Fruit fly (Drosophila melanogaster) whole organism, embryonic: Measurements from ENCODE around the gene CG4968.

Source experiments
- Adf1 ChIP-seq: fragments of 200-800 bp; sonication (Bioruptor generic); IDR thresholded peaks from 2 replicates; pipeline ENCODE4 v1.3.6; 2022; ENCODE audit warnings: missing biosample characterization, missing genetic modification characterization
- Asciz ChIP-seq: fragments of 200-800 bp; sonication (Bioruptor generic); optimal IDR thresholded peaks from 2 replicates; lab custom pipeline; 2017; ENCODE audit warnings: missing biosample characterization, mild to moderate bottlenecking, missing genetic modification characterization, missing genetic modification reagents
- CG10209 ChIP-seq: fragments of 200-800 bp; sonication (Bioruptor generic); optimal IDR thresholded peaks from 3 replicates; lab custom pipeline; 2017; ENCODE audit warnings: missing biosample characterization, mild to moderate bottlenecking, missing genetic modification characterization, missing genetic modification reagents
- CG10959 ChIP-seq: fragments of 200-800 bp; sonication (Bioruptor generic); IDR thresholded peaks from 2 replicates; pipeline ENCODE4 v1.3.6; 2022; ENCODE audit warnings: missing biosample characterization, missing genetic modification characterization
- CG11696 ChIP-seq: fragments of 200-800 bp; sonication (Bioruptor generic); IDR thresholded peaks from 2 replicates; pipeline ENCODE4 v1.3.6; 2022; ENCODE audit warnings: missing biosample characterization, missing genetic modification characterization
- CG12769 ChIP-seq: fragments of 200-800 bp; sonication (Bioruptor generic); optimal IDR thresholded peaks from 2 replicates; lab custom pipeline; 2019; ENCODE audit warnings: missing biosample characterization, mild to moderate bottlenecking, missing genetic modification characterization, moderate library complexity
- CG13424 ChIP-seq: fragments of 200-800 bp; sonication (Bioruptor generic); optimal IDR thresholded peaks from 2 replicates; lab custom pipeline; 2019; ENCODE audit warnings: missing biosample characterization, mild to moderate bottlenecking, missing genetic modification characterization, moderate library complexity
- CG13624 ChIP-seq: fragments of 200-800 bp; sonication (Bioruptor generic); optimal IDR thresholded peaks from 2 replicates; lab custom pipeline; 2016; ENCODE audit warnings: missing biosample characterization, missing genetic modification characterization
- CG1529 ChIP-seq: fragments of 200-800 bp; sonication (Bioruptor generic); optimal IDR thresholded peaks from 3 replicates; lab custom pipeline; 2018; ENCODE audit warnings: missing biosample characterization, missing genetic modification characterization
- CG17186 ChIP-seq: fragments of 200-800 bp; sonication (Bioruptor generic); optimal IDR thresholded peaks from 3 replicates; lab custom pipeline; 2017; ENCODE audit warnings: missing biosample characterization, missing genetic modification reagents, missing genetic modification characterization
- CG17385 ChIP-seq: fragments of 200-800 bp; sonication (Bioruptor generic); optimal IDR thresholded peaks from 3 replicates; lab custom pipeline; 2018; ENCODE audit warnings: missing biosample characterization, mild to moderate bottlenecking, missing genetic modification characterization
- CG18011 ChIP-seq: fragments of 200-800 bp; sonication (Bioruptor generic); optimal IDR thresholded peaks from 2 replicates; lab custom pipeline; 2017; ENCODE audit warnings: missing biosample characterization, missing genetic modification characterization, mild to moderate bottlenecking, moderate library complexity, missing genotype
- CG18764 ChIP-seq: fragments of 200-800 bp; sonication (Bioruptor generic); optimal IDR thresholded peaks from 3 replicates; lab custom pipeline; 2016; ENCODE audit warnings: missing biosample characterization, missing genetic modification characterization
- CG3726 ChIP-seq: fragments of 200-800 bp; sonication (Bioruptor generic); IDR thresholded peaks from 3 replicates; pipeline ENCODE4, ENCODE4 v1.3.6; 2022; ENCODE audit warnings: missing biosample characterization, missing genetic modification characterization
- CG4282 ChIP-seq: fragments of 200-800 bp; sonication (Bioruptor generic); optimal IDR thresholded peaks from 2 replicates; lab custom pipeline; 2016; ENCODE audit warnings: missing biosample characterization, missing genetic modification characterization
- CG43689 ChIP-seq: fragments of 200-800 bp; sonication (Bioruptor generic); IDR thresholded peaks from 2 replicates; pipeline ENCODE4 v1.3.6; 2022; ENCODE audit warnings: missing biosample characterization, missing genetic modification characterization
- CG7745 ChIP-seq: fragments of 200-800 bp; sonication (Bioruptor generic); optimal IDR thresholded peaks from 2 replicates; lab custom pipeline; 2018; ENCODE audit warnings: missing biosample characterization, mild to moderate bottlenecking, missing genetic modification characterization, moderate library complexity
- Camta ChIP-seq: fragments of 200-800 bp; sonication (Bioruptor generic); optimal IDR thresholded peaks from 2 replicates; lab custom pipeline; 2016; ENCODE audit warnings: missing biosample characterization, missing genetic modification characterization
- CkIIα-i1 ChIP-seq: fragments of 200-800 bp; sonication (Bioruptor generic); IDR thresholded peaks from 2 replicates; pipeline ENCODE4 v1.3.6; 2022; ENCODE audit warnings: missing biosample characterization, missing genetic modification characterization
- Ets97D ChIP-seq: fragments of 200-800 bp; sonication (Bioruptor generic); optimal IDR thresholded peaks from 3 replicates; lab custom pipeline; 2016; ENCODE audit warnings: missing biosample characterization, missing genetic modification characterization
- HLH3B ChIP-seq: fragments of 200-800 bp; sonication (Bioruptor generic); IDR thresholded peaks from 2 replicates; pipeline ENCODE4 v1.3.6; 2022; ENCODE audit warnings: missing biosample characterization, missing genetic modification characterization
- Hey ChIP-seq: fragments of 200-800 bp; sonication (Bioruptor generic); optimal IDR thresholded peaks from 3 replicates; lab custom pipeline; 2018; ENCODE audit warnings: missing biosample characterization, mild to moderate bottlenecking, missing genetic modification characterization
- MBD-R2 ChIP-seq: fragments of 200-800 bp; sonication (Bioruptor generic); IDR thresholded peaks from 2 replicates; pipeline ENCODE4 v1.3.6; 2022; ENCODE audit warnings: missing biosample characterization, missing genetic modification characterization
- MESR4 ChIP-seq: fragments of 200-800 bp; sonication (Bioruptor generic); optimal IDR thresholded peaks from 2 replicates; lab custom pipeline; 2018; ENCODE audit warnings: missing biosample characterization, mild to moderate bottlenecking, missing genetic modification characterization, moderate library complexity
- NC2β ChIP-seq: fragments of 200-800 bp; sonication (Bioruptor generic); optimal IDR thresholded peaks from 2 replicates; lab custom pipeline; 2016; ENCODE audit warnings: missing biosample characterization, missing genetic modification characterization
- Optix ChIP-seq: fragments of 200-800 bp; sonication (Bioruptor generic); IDR thresholded peaks from 3 replicates; pipeline ENCODE4 v1.3.6; 2022; ENCODE audit warnings: missing biosample characterization, missing genetic modification characterization
- Trl ChIP-seq, 3 experiments: fragments of >200 bp in 2 of 3; fragments of 200-800 bp in 1 of 3; sonication (Bioruptor generic) in 1 of 3; optimal IDR thresholded peaks; 2 replicates in 1 of 3; 3 replicates in 2 of 3; lab custom pipeline; 2016 to 2017; ENCODE audit warnings: missing biosample characterization in 1 of 3, missing genetic modification characterization in 1 of 3
- aop ChIP-seq: fragments of 200-800 bp; sonication (Bioruptor generic); IDR thresholded peaks from 2 replicates; pipeline ENCODE4 v1.3.6; 2022; ENCODE audit warnings: missing biosample characterization, missing genetic modification characterization
- bowl ChIP-seq: fragments of 200-800 bp; sonication (Bioruptor generic); IDR thresholded peaks from 2 replicates; pipeline ENCODE4 v1.3.6; 2022; ENCODE audit warnings: missing biosample characterization, missing genetic modification characterization
- br ChIP-seq: fragments of >200 bp; optimal IDR thresholded peaks from 2 replicates; lab custom pipeline; 2017
- bsh ChIP-seq, 2 experiments: fragments of 200-800 bp; sonication (Bioruptor generic); optimal IDR thresholded peaks; 2 replicates each; lab custom pipeline; 2017 to 2018; ENCODE audit warnings: mild to moderate bottlenecking in 2 of 2, missing biosample characterization in 2 of 2, missing genetic modification characterization in 2 of 2, moderate library complexity in 1 of 2
- btn ChIP-seq: fragments of 200-800 bp; sonication (Bioruptor generic); optimal IDR thresholded peaks from 2 replicates; lab custom pipeline; 2016; ENCODE audit warnings: missing biosample characterization, missing genetic modification characterization
- chinmo ChIP-seq: fragments of 200-800 bp; sonication (Bioruptor generic); IDR thresholded peaks from 4 replicates; pipeline ENCODE4 v1.3.6; 2022; ENCODE audit warnings: missing biosample characterization, missing genetic modification characterization; ENCODE audit not compliant: partially characterized antibody
- ci ChIP-seq: fragments of 200-800 bp; sonication (Bioruptor generic); IDR thresholded peaks from 3 replicates; pipeline ENCODE4 v1.3.6; 2022; ENCODE audit warnings: missing biosample characterization, missing genetic modification characterization
- crc ChIP-seq: fragments of 200-800 bp; sonication (Bioruptor generic); optimal IDR thresholded peaks from 2 replicates; lab custom pipeline; 2016; ENCODE audit warnings: missing biosample characterization, missing genetic modification characterization
- danr ChIP-seq: fragments of 200-800 bp; sonication (Bioruptor generic); IDR thresholded peaks from 2 replicates; pipeline ENCODE4 v1.3.6; 2022; ENCODE audit warnings: missing biosample characterization, missing genetic modification characterization
- exex ChIP-seq: fragments of 200-800 bp; sonication (Bioruptor generic); optimal IDR thresholded peaks from 4 replicates; lab custom pipeline; 2018; ENCODE audit warnings: missing biosample characterization, mild to moderate bottlenecking, missing genetic modification characterization, moderate library complexity
- fd64A ChIP-seq: fragments of 200-800 bp; sonication (Bioruptor generic); optimal IDR thresholded peaks from 3 replicates; lab custom pipeline; 2018; ENCODE audit warnings: missing biosample characterization, mild to moderate bottlenecking, missing genetic modification characterization
- ftz-f1 ChIP-seq: fragments of 200-800 bp; sonication (Bioruptor generic); optimal IDR thresholded peaks from 2 replicates; lab custom pipeline; 2016; ENCODE audit warnings: missing biosample characterization, missing genetic modification characterization
- h ChIP-seq: fragments of >200 bp; optimal IDR thresholded peaks from 2 replicates; lab custom pipeline; 2017
- hbn ChIP-seq: fragments of 200-800 bp; sonication (Bioruptor generic); IDR thresholded peaks from 2 replicates; pipeline ENCODE4 v1.3.6; 2022; ENCODE audit warnings: missing biosample characterization, missing genetic modification characterization; ENCODE audit not compliant: partially characterized antibody
- hth ChIP-seq: fragments of >200 bp; optimal IDR thresholded peaks from 2 replicates; lab custom pipeline; 2017; ENCODE audit warnings: inconsistent platforms
- kay ChIP-seq: fragments of 200-800 bp; sonication (Bioruptor generic); optimal IDR thresholded peaks from 2 replicates; lab custom pipeline; 2016; ENCODE audit warnings: missing biosample characterization, missing genetic modification characterization
- oc ChIP-seq: fragments of 200-800 bp; sonication (Bioruptor generic); optimal IDR thresholded peaks from 2 replicates; lab custom pipeline; 2018; ENCODE audit warnings: missing biosample characterization, mild to moderate bottlenecking, missing genetic modification characterization, moderate library complexity
- ranshi ChIP-seq: fragments of 200-800 bp; sonication (Bioruptor generic); IDR thresholded peaks from 2 replicates; pipeline ENCODE4 v1.3.6; 2022; ENCODE audit warnings: missing biosample characterization, missing genetic modification characterization
- repo ChIP-seq: fragments of 200-800 bp; sonication (Bioruptor generic); optimal IDR thresholded peaks from 2 replicates; lab custom pipeline; 2016; ENCODE audit warnings: missing biosample characterization, missing genetic modification characterization
- seq ChIP-seq: fragments of 200-800 bp; sonication (Bioruptor generic); IDR thresholded peaks from 2 replicates; pipeline ENCODE4 v1.3.6; 2022; ENCODE audit warnings: missing biosample characterization, missing genetic modification characterization
- slbo ChIP-seq: fragments of 200-800 bp; sonication (Bioruptor generic); IDR thresholded peaks from 2 replicates; pipeline ENCODE4 v1.3.6; 2022; ENCODE audit warnings: missing biosample characterization, missing genetic modification characterization
- sug ChIP-seq: fragments of 200-800 bp; optimal IDR thresholded peaks from 2 replicates; lab custom pipeline; 2019; ENCODE audit warnings: missing biosample characterization, mild to moderate bottlenecking, missing genetic modification characterization, moderate library complexity
- yki ChIP-seq: fragments of >200 bp; optimal IDR thresholded peaks from 3 replicates; lab custom pipeline; 2018
- zf30C ChIP-seq: fragments of 200-800 bp; sonication (Bioruptor generic); optimal IDR thresholded peaks from 3 replicates; lab custom pipeline; 2018; ENCODE audit warnings: missing biosample characterization, mild to moderate bottlenecking, missing genetic modification characterization

Gene CG4968

dm6 chr2L:10260750-10261493 lies 45.8 kb upstream of the CG4968 start, which contains the start of gene Pten (continued):
- TF ChIP-seq MBD-R2 (GFP tag; lab: Robert Waterston, UW), result peak; percentile 44; the same call in 1 of the 2 replicates
- TF ChIP-seq CG43689 (GFP tag; lab: Robert Waterston, UW), result no peak
- TF ChIP-seq ranshi (GFP tag; lab: Robert Waterston, UW), result no peak
- TF ChIP-seq danr, result no peak
- no peak for TF ChIP-seq h
- TF ChIP-seq Adf1, result no peak
- 0 out of 2 replicates have a peak, but pooled peaks have one; percentile 35 for TF ChIP-seq seq
- TF ChIP-seq CG1529 (GFP tag; lab: Kevin White, UChicago), result peak; percentile 5
- peak; percentile 57 for TF ChIP-seq sug (tag; lab: Kevin White, UChicago)
- no peak for TF ChIP-seq br
- TF ChIP-seq btn, result peak; percentile 23
- TF ChIP-seq Asciz, result no peak
- no peak for TF ChIP-seq ftz-f1 (GFP tag; lab: Kevin White, UChicago)
- no peak for TF ChIP-seq CG12769 (tag; lab: Kevin White, UChicago)
- TF ChIP-seq CG10209 (GFP tag; lab: Kevin White, UChicago), result no peak
- peak in 1 of 2 experiments; percentile 54 for TF ChIP-seq bsh (GFP tag; optimal IDR thresholded peaks at IDR 0.05; lab: Kevin White, UChicago)
- no peak for TF ChIP-seq CG3726 (GFP tag; lab: Robert Waterston, UW)
- TF ChIP-seq slbo (GFP tag; lab: Robert Waterston, UW), result peak; percentile 51
- no peak for TF ChIP-seq CG10959 (GFP tag; lab: Robert Waterston, UW)
- peak; percentile 51 for TF ChIP-seq CG13624 (GFP tag; lab: Kevin White, UChicago)
- TF ChIP-seq Trl (optimal IDR thresholded peaks at IDR 0.05; lab: Kevin White, UChicago), result no peak
- TF ChIP-seq Trl (GFP tag; optimal IDR thresholded peaks at IDR 0.05; lab: Kevin White, UChicago), result peak; percentile 78
- peak; percentile 44 for TF ChIP-seq CG17186
- TF ChIP-seq Optix (GFP tag; lab: Robert Waterston, UW), result no peak
- TF ChIP-seq MESR4, result peak; percentile 92
- TF ChIP-seq Ets97D, result peak; percentile 69
- TF ChIP-seq yki (lab: Kevin White, UChicago), result no peak
- TF ChIP-seq fd64A (GFP tag; lab: Kevin White, UChicago), result no peak
- no peak for TF ChIP-seq exex (tag; lab: Kevin White, UChicago)
- peak; percentile 46 for TF ChIP-seq crc (GFP tag; lab: Kevin White, UChicago)
- no peak for TF ChIP-seq bowl (GFP tag; lab: Robert Waterston, UW)
- TF ChIP-seq CG17385, result peak; percentile 44
- no peak for TF ChIP-seq Hey (tag; lab: Kevin White, UChicago)
- peak; percentile 62 for TF ChIP-seq hbn (GFP tag; lab: Robert Waterston, UW)
- TF ChIP-seq HLH3B, result no peak
- TF ChIP-seq CG18011 (GFP tag; lab: Kevin White, UChicago), result no peak
- TF ChIP-seq ci (GFP tag; lab: Robert Waterston, UW), result peak; percentile 73; the same call in 1 of the 3 replicates
- TF ChIP-seq repo (GFP tag; lab: Kevin White, UChicago), result peak; percentile 42
- no peak for TF ChIP-seq hth (lab: Kevin White, UChicago)
- TF ChIP-seq CG7745 (tag; lab: Kevin White, UChicago), result no peak
- TF ChIP-seq oc (tag; lab: Kevin White, UChicago), result no peak
- no peak for TF ChIP-seq CG4282 (GFP tag; lab: Kevin White, UChicago)
- peak; percentile 100 for TF ChIP-seq CG18764 (GFP tag; lab: Kevin White, UChicago)
- peak; percentile 85; the same call in 2 of the 4 replicates for TF ChIP-seq chinmo (GFP tag; lab: Robert Waterston, UW)
- peak; percentile 78 for TF ChIP-seq Camta (GFP tag; lab: Kevin White, UChicago)
- no peak for TF ChIP-seq CkIIα-i1 (GFP tag; lab: Robert Waterston, UW)
- TF ChIP-seq zf30C (GFP tag; lab: Kevin White, UChicago), result no peak
- TF ChIP-seq aop, result no peak
- 0 out of 2 replicates have a peak, but pooled peaks have one; percentile 33 for TF ChIP-seq CG11696 (GFP tag; lab: Robert Waterston, UW)
- TF ChIP-seq NC2β (GFP tag; lab: Kevin White, UChicago), result peak; percentile 57
- TF ChIP-seq CG13424 (tag; lab: Kevin White, UChicago), result peak; percentile 56
- TF ChIP-seq kay, result peak; percentile 61
